Fruit fly (Drosophila melanogaster) whole organism, prepupa: ENCODE measurements around the gene CG7530.

Source experiments
- Blimp-1 ChIP-seq: fragments of 200-800 bp; sonication (Bioruptor generic); optimal IDR thresholded peaks from 3 replicates; lab custom pipeline; 2017; ENCODE audit warnings: missing biosample characterization, missing genetic modification characterization, mild to moderate bottlenecking, moderate library complexity, missing genetic modification reagents
- CG10631 ChIP-seq: fragments of 200-800 bp; sonication (Bioruptor generic); optimal IDR thresholded peaks from 2 replicates; lab custom pipeline; 2016; ENCODE audit warnings: missing biosample characterization, missing genetic modification characterization
- CG10669 ChIP-seq: fragments of 200-800 bp; sonication (Bioruptor generic); optimal IDR thresholded peaks from 3 replicates; lab custom pipeline; 2018; ENCODE audit warnings: missing biosample characterization, mild to moderate bottlenecking, missing genetic modification characterization, moderate library complexity
- CG11294 ChIP-seq: fragments of 200-800 bp; sonication (Bioruptor generic); IDR thresholded peaks from 2 replicates; pipeline ENCODE4 v1.3.6; 2022; ENCODE audit warnings: missing biosample characterization, missing genetic modification characterization
- CG11762 ChIP-seq: fragments of 200-800 bp; sonication (Bioruptor generic); optimal IDR thresholded peaks from 3 replicates; lab custom pipeline; 2016; ENCODE audit warnings: missing biosample characterization, missing genetic modification characterization; ENCODE audit not compliant: insufficient read depth
- CG11902 ChIP-seq: fragments of 200-800 bp; sonication (Bioruptor generic); optimal IDR thresholded peaks from 3 replicates; lab custom pipeline; 2016; ENCODE audit warnings: missing biosample characterization, missing genetic modification characterization
- CG15336 ChIP-seq: fragments of 200-800 bp; sonication (Bioruptor generic); IDR thresholded peaks from 2 replicates; pipeline ENCODE4 v1.3.6; 2022; ENCODE audit warnings: missing biosample characterization, missing genetic modification characterization
- CG16779 ChIP-seq: fragments of 200-800 bp; sonication (Bioruptor generic); optimal IDR thresholded peaks from 3 replicates; lab custom pipeline; 2017; ENCODE audit warnings: missing biosample characterization, mild to moderate bottlenecking, missing genetic modification characterization
- CG3032 ChIP-seq: fragments of 200-800 bp; optimal IDR thresholded peaks from 2 replicates; lab custom pipeline; 2019; ENCODE audit warnings: missing biosample characterization, mild to moderate bottlenecking, missing genetic modification characterization, moderate library complexity
- CG32006 ChIP-seq: fragments of 200-800 bp; sonication (Bioruptor generic); optimal IDR thresholded peaks from 3 replicates; lab custom pipeline; 2017; ENCODE audit warnings: missing biosample characterization, mild to moderate bottlenecking, missing genetic modification characterization
- CG34406 ChIP-seq: fragments of 200-800 bp; sonication (Bioruptor generic); optimal IDR thresholded peaks from 3 replicates; lab custom pipeline; 2016; ENCODE audit warnings: missing biosample characterization, missing genetic modification characterization
- CG3919 ChIP-seq: fragments of 200-800 bp; sonication (Bioruptor generic); optimal IDR thresholded peaks from 3 replicates; lab custom pipeline; 2016; ENCODE audit warnings: missing biosample characterization, missing genetic modification characterization
- CG6163 ChIP-seq: fragments of 200-800 bp; sonication (Bioruptor generic); IDR thresholded peaks from 3 replicates; pipeline ENCODE4 v1.3.6; 2022; ENCODE audit warnings: missing biosample characterization, missing genetic modification characterization
- CG6276 ChIP-seq: fragments of 200-800 bp; sonication (Bioruptor generic); optimal IDR thresholded peaks from 2 replicates; lab custom pipeline; 2017; ENCODE audit warnings: missing biosample characterization, mild to moderate bottlenecking, missing genetic modification characterization
- CG6792 ChIP-seq: fragments of 200-800 bp; sonication (Bioruptor generic); optimal IDR thresholded peaks from 3 replicates; lab custom pipeline; 2016; ENCODE audit warnings: missing biosample characterization, missing genetic modification characterization
- CG6808 ChIP-seq: fragments of 200-800 bp; sonication (Bioruptor generic); optimal IDR thresholded peaks from 3 replicates; lab custom pipeline; 2017; ENCODE audit warnings: missing biosample characterization, missing genetic modification characterization, mild to moderate bottlenecking, moderate library complexity, missing genetic modification reagents
- CG6854 ChIP-seq: fragments of 200-800 bp; sonication (Bioruptor generic); optimal IDR thresholded peaks from 2 replicates; lab custom pipeline; 2017; ENCODE audit warnings: missing biosample characterization, mild to moderate bottlenecking, missing genetic modification characterization
- CG7368 ChIP-seq: fragments of 200-800 bp; sonication (Bioruptor generic); optimal IDR thresholded peaks from 3 replicates; lab custom pipeline; 2016; ENCODE audit warnings: missing biosample characterization, missing genetic modification characterization
- CG8119 ChIP-seq: fragments of 200-800 bp; sonication (Bioruptor generic); IDR thresholded peaks from 3 replicates; pipeline ENCODE4 v1.3.6; 2022; ENCODE audit warnings: missing biosample characterization, missing genetic modification characterization
- CG8319 ChIP-seq: fragments of 200-800 bp; sonication (Bioruptor generic); optimal IDR thresholded peaks from 3 replicates; lab custom pipeline; 2016; ENCODE audit warnings: missing biosample characterization, missing genetic modification characterization
- CG8632 ChIP-seq: fragments of 200-800 bp; sonication (Bioruptor generic); optimal IDR thresholded peaks from 3 replicates; lab custom pipeline; 2016; ENCODE audit warnings: missing biosample characterization, missing genetic modification characterization
- CG9139 ChIP-seq: fragments of 200-800 bp; sonication (Bioruptor generic); optimal IDR thresholded peaks from 3 replicates; lab custom pipeline; 2017; ENCODE audit warnings: missing biosample characterization, mild to moderate bottlenecking, missing genetic modification characterization
- Eip75B ChIP-seq: fragments of 200-800 bp; sonication (Bioruptor generic); optimal IDR thresholded peaks from 3 replicates; lab custom pipeline; 2016; ENCODE audit warnings: missing biosample characterization, missing genetic modification characterization
- Eip78C ChIP-seq: fragments of 200-800 bp; sonication (Bioruptor generic); peaks from one replicate; lab custom pipeline; 2016; ENCODE audit warnings: missing biosample characterization, missing genetic modification characterization
- Eip93F ChIP-seq: fragments of 200-800 bp; sonication (Bioruptor generic); optimal IDR thresholded peaks from 2 replicates; lab custom pipeline; 2016; ENCODE audit warnings: missing biosample characterization, mild to moderate bottlenecking, missing genetic modification characterization
- Ets21C ChIP-seq: fragments of 200-800 bp; sonication (Bioruptor generic); optimal IDR thresholded peaks from 3 replicates; lab custom pipeline; 2016; ENCODE audit warnings: missing biosample characterization, missing genetic modification characterization
- Ets96B ChIP-seq: fragments of 200-800 bp; optimal IDR thresholded peaks from 2 replicates; lab custom pipeline; 2019; ENCODE audit warnings: missing biosample characterization, mild to moderate bottlenecking, missing genetic modification characterization, moderate library complexity
- Hr4 ChIP-seq: fragments of 200-800 bp; sonication (Bioruptor generic); optimal IDR thresholded peaks from 3 replicates; lab custom pipeline; 2016; ENCODE audit warnings: missing biosample characterization, missing genetic modification characterization
- Lpt ChIP-seq: fragments of 200-800 bp; sonication (Bioruptor generic); optimal IDR thresholded peaks from 3 replicates; lab custom pipeline; 2016; ENCODE audit warnings: missing biosample characterization, missing genetic modification characterization
- Met ChIP-seq: fragments of 200-800 bp; sonication (Bioruptor generic); optimal IDR thresholded peaks from 3 replicates; lab custom pipeline; 2016; ENCODE audit warnings: missing biosample characterization, missing genetic modification characterization
- OdsH ChIP-seq: fragments of 200-800 bp; sonication (Bioruptor generic); optimal IDR thresholded peaks from 3 replicates; lab custom pipeline; 2016; ENCODE audit warnings: missing biosample characterization, missing genetic modification characterization
- Smox ChIP-seq: fragments of 200-800 bp; sonication (Bioruptor generic); optimal IDR thresholded peaks from 3 replicates; lab custom pipeline; 2016; ENCODE audit warnings: missing biosample characterization, missing genetic modification characterization
- Sox102F ChIP-seq: fragments of 200-800 bp; sonication (Bioruptor generic); optimal IDR thresholded peaks from 2 replicates; lab custom pipeline; 2016; ENCODE audit warnings: missing biosample characterization, mild to moderate bottlenecking, missing genetic modification characterization
- Sox14 ChIP-seq: fragments of 200-800 bp; sonication (Bioruptor generic); optimal IDR thresholded peaks from 3 replicates; lab custom pipeline; 2016; ENCODE audit warnings: missing biosample characterization, missing genetic modification characterization
- achi ChIP-seq: fragments of 200-800 bp; sonication (Bioruptor generic); optimal IDR thresholded peaks from 3 replicates; lab custom pipeline; 2016; ENCODE audit warnings: missing biosample characterization, missing genetic modification characterization
- acj6 ChIP-seq: fragments of 200-800 bp; sonication (Bioruptor generic); optimal IDR thresholded peaks from 3 replicates; lab custom pipeline; 2016; ENCODE audit warnings: missing biosample characterization, missing genetic modification characterization
- cyc ChIP-seq: fragments of 200-800 bp; sonication (Bioruptor generic); optimal IDR thresholded peaks from 3 replicates; lab custom pipeline; 2016; ENCODE audit warnings: missing biosample characterization, missing genetic modification characterization
- dac ChIP-seq: fragments of 200-800 bp; sonication (Bioruptor generic); optimal IDR thresholded peaks from 2 replicates; lab custom pipeline; 2017; ENCODE audit warnings: missing biosample characterization, mild to moderate bottlenecking, missing genetic modification characterization
- dsx ChIP-seq: fragments of 200-800 bp; optimal IDR thresholded peaks from 3 replicates; lab custom pipeline; 2019; ENCODE audit warnings: missing biosample characterization, mild to moderate bottlenecking, missing genetic modification characterization, moderate library complexity; ENCODE audit not compliant: poor library complexity, severe bottlenecking
- fd59A ChIP-seq: fragments of 200-800 bp; sonication (Bioruptor generic); optimal IDR thresholded peaks from 2 replicates; lab custom pipeline; 2017; ENCODE audit warnings: missing biosample characterization, mild to moderate bottlenecking, missing genetic modification characterization, missing genetic modification reagents
- lz ChIP-seq: fragments of 200-800 bp; sonication (Bioruptor generic); optimal IDR thresholded peaks from 3 replicates; lab custom pipeline; 2016; ENCODE audit warnings: missing biosample characterization, missing genetic modification characterization
- pdm3 ChIP-seq: fragments of 200-800 bp; sonication (Bioruptor generic); optimal IDR thresholded peaks from 3 replicates; lab custom pipeline; 2016; ENCODE audit warnings: missing biosample characterization, missing genetic modification characterization
- salr ChIP-seq, 2 experiments: fragments of 200-800 bp; sonication (Bioruptor generic); optimal IDR thresholded peaks; 3 replicates each; lab custom pipeline; 2016 to 2018; ENCODE audit warnings: missing biosample characterization in 2 of 2, missing genetic modification characterization in 2 of 2, mild to moderate bottlenecking in 1 of 2
- spab ChIP-seq: fragments of 200-800 bp; sonication (Bioruptor generic); optimal IDR thresholded peaks from 2 replicates; lab custom pipeline; 2017; ENCODE audit warnings: missing biosample characterization, mild to moderate bottlenecking, missing genetic modification characterization, missing genetic modification reagents
- ss ChIP-seq, 2 experiments: fragments of 200-800 bp; sonication (Bioruptor generic); optimal IDR thresholded peaks; 2 replicates in 1 of 2; 3 replicates in 1 of 2; lab custom pipeline; 2017 to 2018; ENCODE audit warnings: mild to moderate bottlenecking in 2 of 2, missing biosample characterization in 2 of 2, missing genetic modification characterization in 2 of 2, moderate library complexity in 1 of 2
- svp ChIP-seq: fragments of 200-800 bp; sonication (Bioruptor generic); peaks from one replicate; lab custom pipeline; 2016; ENCODE audit warnings: missing biosample characterization, missing genetic modification characterization
- topi ChIP-seq: fragments of 200-800 bp; sonication (Bioruptor generic); optimal IDR thresholded peaks from 3 replicates; lab custom pipeline; 2016; ENCODE audit warnings: missing biosample characterization, missing genetic modification characterization
- vri ChIP-seq: fragments of 200-800 bp; sonication (Bioruptor generic); optimal IDR thresholded peaks from 3 replicates; lab custom pipeline; 2016; ENCODE audit warnings: missing biosample characterization, mild to moderate bottlenecking, missing genetic modification characterization

CG7530 gene

DNA sequence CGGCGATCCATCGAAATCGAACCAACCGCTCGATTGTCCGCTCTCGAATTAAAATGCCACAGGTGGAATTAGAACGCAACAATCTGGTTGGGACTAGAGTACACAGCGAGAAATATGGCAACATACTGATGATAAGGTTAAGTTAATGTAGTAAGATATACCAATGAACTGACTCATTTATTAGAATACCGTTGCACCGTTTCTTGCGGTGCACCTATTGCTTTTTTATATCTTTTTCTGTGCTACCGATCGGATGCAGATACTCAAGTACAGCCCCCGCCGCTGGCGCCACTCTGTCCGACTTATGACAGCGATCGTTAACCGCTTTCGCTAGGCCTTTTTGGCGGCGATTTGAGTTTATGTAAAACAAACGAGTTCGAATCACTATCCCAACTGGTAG lies 11.2 kb downstream of the CG7530 start (continued):
- TF ChIP-seq CG6276 (peak; percentile 61), dac (GFP tag; lab: Kevin White, UChicago) (peak; percentile 50), pdm3 (GFP tag; lab: Kevin White, UChicago) (peak; percentile 39), CG3919 (GFP tag; lab: Kevin White, UChicago) (peak; percentile 38), CG15336 (GFP tag; lab: Robert Waterston, UW) (peak; percentile 92), CG10669 (no peak), achi (GFP tag; lab: Kevin White, UChicago) (peak; percentile 56), ss (GFP tag; optimal IDR thresholded peaks at IDR 0.05; lab: Kevin White, UChicago) (no peak), CG6808 (GFP tag; lab: Kevin White, UChicago) (no peak), CG34406 (no peak), CG8119 (peak; percentile 89), CG9139 (no peak), svp (GFP tag; lab: Kevin White, UChicago) (peak; percentile 18), CG8632 (GFP tag; lab: Kevin White, UChicago) (no peak), topi (GFP tag; lab: Kevin White, UChicago) (no peak), Eip78C (GFP tag; lab: Kevin White, UChicago) (peak; percentile 71)

DNA sequence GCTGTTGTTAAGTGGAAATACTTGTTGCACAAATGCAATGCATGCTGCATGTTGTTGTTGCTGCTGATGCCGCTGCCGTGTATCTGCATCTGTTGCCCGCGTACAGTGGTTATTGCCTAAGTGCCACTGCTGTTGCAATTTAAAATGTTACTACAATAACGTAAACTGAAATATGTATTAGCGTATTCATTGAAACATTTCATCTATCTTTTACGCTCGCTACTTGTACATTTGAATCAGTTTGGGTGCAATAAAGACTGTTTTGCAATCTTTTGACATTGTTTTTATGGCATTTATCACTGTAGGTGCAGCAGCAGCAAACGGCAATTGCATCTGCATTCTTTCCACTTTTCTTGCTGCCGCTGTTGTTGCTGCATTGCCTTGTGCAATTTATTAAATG lies 11.9 kb downstream of the CG7530 start:
- TF ChIP-seq Sox102F (GFP tag; lab: Kevin White, UChicago): peak; percentile 37
- TF ChIP-seq CG15336 (GFP tag; lab: Robert Waterston, UW): peak; percentile 92
- TF ChIP-seq CG8319 (GFP tag; lab: Kevin White, UChicago): no peak
- TF ChIP-seq CG10669: peak; percentile 72
- TF ChIP-seq fd59A (GFP tag; lab: Kevin White, UChicago): peak; percentile 62
- peak; percentile 78 for TF ChIP-seq Ets96B (tag; lab: Kevin White, UChicago)
- TF ChIP-seq CG6792 (GFP tag; lab: Kevin White, UChicago): peak; percentile 58
- TF ChIP-seq Blimp-1 (GFP tag; lab: Kevin White, UChicago): no peak
- TF ChIP-seq cyc: peak; percentile 12
- TF ChIP-seq vri (GFP tag; lab: Kevin White, UChicago): no peak
- TF ChIP-seq CG10631: peak; percentile 72
- TF ChIP-seq pdm3 (GFP tag; lab: Kevin White, UChicago): peak; percentile 82
- no peak for TF ChIP-seq Eip93F (GFP tag; lab: Kevin White, UChicago)
- TF ChIP-seq Smox (GFP tag; lab: Kevin White, UChicago): no peak
- TF ChIP-seq CG32006 (GFP tag; lab: Kevin White, UChicago): peak; percentile 94
- no peak for TF ChIP-seq CG6854 (GFP tag; lab: Kevin White, UChicago)
- TF ChIP-seq CG7368 (GFP tag; lab: Kevin White, UChicago): peak; percentile 33
- peak; percentile 19 for TF ChIP-seq svp (GFP tag; lab: Kevin White, UChicago)
- peak; percentile 88 for TF ChIP-seq dac (GFP tag; lab: Kevin White, UChicago)
- peak; percentile 91 for TF ChIP-seq CG8119
- TF ChIP-seq Eip75B: peak; percentile 67
- peak; percentile 77 for TF ChIP-seq dsx
- peak; percentile 94 for TF ChIP-seq Eip78C (GFP tag; lab: Kevin White, UChicago)
- TF ChIP-seq acj6 (GFP tag; lab: Kevin White, UChicago): peak; percentile 72
- peak; percentile 55 to 80 for TF ChIP-seq salr (GFP tag; optimal IDR thresholded peaks at IDR 0.05; lab: Kevin White, UChicago)
- TF ChIP-seq CG16779 (tag; lab: Kevin White, UChicago): peak; percentile 65
- peak; percentile 85 for TF ChIP-seq OdsH (GFP tag; lab: Kevin White, UChicago)
- TF ChIP-seq lz (GFP tag; lab: Kevin White, UChicago): peak; percentile 32
- peak; percentile 92 for TF ChIP-seq Hr4 (GFP tag; lab: Kevin White, UChicago)
- peak; percentile 83 for TF ChIP-seq achi (GFP tag; lab: Kevin White, UChicago)
- TF ChIP-seq CG11294 (GFP tag; lab: Robert Waterston, UW): peak; percentile 59; the same call in 1 of the 2 replicates
- peak; percentile 82 for TF ChIP-seq Lpt
- TF ChIP-seq CG3919 (GFP tag; lab: Kevin White, UChicago): peak; percentile 84
- TF ChIP-seq CG11762 (GFP tag; lab: Kevin White, UChicago): peak; percentile 73
- peak; percentile 54 for TF ChIP-seq CG34406
- peak; percentile 75 for TF ChIP-seq CG3032 (tag; lab: Kevin White, UChicago)
- TF ChIP-seq Met (GFP tag; lab: Kevin White, UChicago): peak; percentile 25
- TF ChIP-seq spab (GFP tag; lab: Kevin White, UChicago): peak; percentile 72
- peak; percentile 48 for TF ChIP-seq CG8632 (GFP tag; lab: Kevin White, UChicago)
- TF ChIP-seq ss (GFP tag; optimal IDR thresholded peaks at IDR 0.05; lab: Kevin White, UChicago): peak; percentile 66 to 72
- peak; percentile 79 for TF ChIP-seq Sox14
- TF ChIP-seq Ets21C (GFP tag; lab: Kevin White, UChicago): no peak
- peak; percentile 29 for TF ChIP-seq CG9139
- peak; percentile 37 for TF ChIP-seq CG11902
- TF ChIP-seq CG6163 (GFP tag; lab: Robert Waterston, UW): peak; percentile 87
